Worm (Caenorhabditis elegans) whole organism, midembryonic: ENCODE results near the gene arrd-3.

Experiments
- T22C8.4 ChIP-seq: fragments of 200-800 bp; sonication (Bioruptor generic); IDR thresholded peaks from 2 replicates; pipeline ENCODE4 v1.3.6; 2022; ENCODE audit warnings: missing genetic modification characterization, missing compliant biosample characterization
- cog-1 ChIP-seq: sonication (generic microtip); optimal IDR thresholded peaks from 2 replicates; lab custom pipeline; 2016; ENCODE audit warnings: missing genetic modification characterization, missing compliant biosample characterization
- flt-1 ChIP-seq: fragments of 200-800 bp; sonication (Bioruptor generic); IDR thresholded peaks from 2 replicates; pipeline ENCODE4 v1.3.6; 2022; ENCODE audit warnings: missing genetic modification characterization, missing compliant biosample characterization
- klf-2 ChIP-seq: fragments of 200-800 bp; sonication (Bioruptor generic); conservative IDR thresholded peaks from 2 replicates; pipeline ENCODE4 v1.3.6; 2022; ENCODE audit warnings: missing genetic modification reagents, missing genetic modification characterization, missing compliant biosample characterization
- med-1 ChIP-seq: sonication (generic microtip); optimal IDR thresholded peaks from 2 replicates; lab custom pipeline; 2017; ENCODE audit warnings: missing genetic modification characterization, mild to moderate bottlenecking, missing compliant biosample characterization, antibody characterized with exemption, missing genetic modification reagents; ENCODE audit not compliant: insufficient read depth
- ref-1 ChIP-seq: fragments of 200-800 bp; sonication (Bioruptor generic); conservative IDR thresholded peaks from 2 replicates; pipeline ENCODE4 v1.3.6; 2022; ENCODE audit warnings: missing genetic modification reagents, missing genetic modification characterization, missing compliant biosample characterization
- tab-1 ChIP-seq: fragments of 200-800 bp; sonication (Bioruptor generic); IDR thresholded peaks from 2 replicates; pipeline ENCODE4 v1.3.6; 2022; ENCODE audit warnings: missing genetic modification characterization, missing compliant biosample characterization
- ztf-23 ChIP-seq: fragments of 200-800 bp; sonication (Bioruptor generic); IDR thresholded peaks from 2 replicates; pipeline ENCODE4 v1.3.6; 2022; ENCODE audit warnings: missing genetic modification reagents, missing genetic modification characterization, missing compliant biosample characterization
- ztf-29 ChIP-seq: fragments of 200-800 bp; sonication (Bioruptor generic); IDR thresholded peaks from 2 replicates; pipeline ENCODE4 v1.3.6; 2022; ENCODE audit warnings: missing genetic modification reagents, missing genetic modification characterization, missing compliant biosample characterization

arrd-3 gene

DNA sequence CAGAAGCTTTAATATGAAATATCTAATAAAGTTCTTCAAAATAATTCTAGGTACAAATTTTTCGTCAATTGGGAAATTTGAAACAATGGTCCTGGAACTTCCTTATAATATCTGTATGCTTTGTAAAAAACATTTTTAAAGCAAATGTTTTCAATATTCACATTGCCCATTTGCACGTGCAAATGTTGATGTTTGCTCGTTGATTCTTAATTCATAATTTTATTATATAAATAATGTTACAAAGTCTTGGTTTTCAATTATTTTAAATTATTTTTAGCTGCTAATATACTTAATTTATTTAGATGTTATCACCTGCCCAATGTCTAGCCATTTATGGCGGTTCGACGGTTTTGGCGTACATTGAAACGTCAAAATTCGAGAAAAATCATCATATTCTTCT, 9.6 kb downstream of the arrd-3 start, which contains the start of gene M176.11:
M176.11 (plus strand) TSS at position 301 of the 400 bp plus-strand sequence.
- TF ChIP-seq ztf-29 (GFP tag; lab: Robert Waterston, UW): no peak
- TF ChIP-seq med-1 (GFP tag; lab: Kevin White, UChicago): no peak
- no peak for TF ChIP-seq klf-2
- no peak for TF ChIP-seq ztf-23 (GFP tag; lab: Robert Waterston, UW)
- TF ChIP-seq tab-1: no peak
- TF ChIP-seq ref-1 (GFP tag; lab: Robert Waterston, UW): no peak
- no peak for TF ChIP-seq T22C8.4 (GFP tag; lab: Robert Waterston, UW)
- no peak for TF ChIP-seq cog-1 (tag; lab: Kevin White, UChicago)
- no peak for TF ChIP-seq flt-1 (GFP tag; lab: Robert Waterston, UW)

DNA sequence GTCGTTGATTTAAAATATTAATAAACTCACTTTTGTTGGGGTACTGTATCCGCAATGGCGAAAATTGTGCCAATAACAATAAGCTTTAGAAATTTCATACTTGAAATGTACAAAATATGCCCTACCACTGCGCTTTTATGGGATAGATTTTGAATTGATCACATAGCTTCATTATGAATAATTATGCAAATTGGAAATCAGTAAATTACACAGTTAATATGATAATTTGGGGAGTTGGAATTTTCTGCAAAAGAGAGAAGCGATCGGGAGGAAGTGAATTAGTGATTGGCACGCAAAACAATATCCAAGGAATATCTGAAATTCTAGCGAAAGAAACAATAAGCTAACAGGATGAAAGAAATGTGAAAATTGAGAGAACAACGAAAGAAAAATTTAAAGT, 13.7 kb downstream of the arrd-3 start, which contains the start of gene M176.10:
M176.10 (minus strand) TSS at position 101 of the 400 bp plus-strand sequence.
- TF ChIP-seq ref-1 (GFP tag; lab: Robert Waterston, UW) (no peak), klf-2 (no peak), med-1 (GFP tag; lab: Kevin White, UChicago) (no peak), tab-1 (no peak), cog-1 (tag; lab: Kevin White, UChicago) (no peak), T22C8.4 (GFP tag; lab: Robert Waterston, UW) (no peak), ztf-29 (GFP tag; lab: Robert Waterston, UW) (no peak), ztf-23 (GFP tag; lab: Robert Waterston, UW) (no peak)

DNA sequence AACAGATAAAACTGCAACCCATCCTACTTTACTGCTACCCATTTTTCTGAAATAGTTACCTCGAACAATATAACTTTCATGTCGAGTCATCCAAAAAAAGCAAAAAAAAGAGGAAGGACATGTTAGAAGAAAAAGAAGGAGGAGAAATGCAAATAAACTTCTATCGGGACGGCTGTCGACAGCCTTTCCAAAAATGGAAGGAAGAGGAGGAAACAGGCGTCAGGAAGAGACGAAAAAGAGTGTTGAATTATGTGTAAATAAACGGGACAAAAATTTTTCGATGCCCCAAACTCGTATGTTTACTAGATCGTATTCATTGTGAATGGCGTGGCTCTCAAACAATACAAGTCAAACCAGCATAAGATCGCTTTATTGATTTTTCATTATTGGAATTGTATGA, 15.3 kb downstream of the arrd-3 start, which contains the start of gene M176.5:
M176.5 (minus strand) TSS at position 101 of the 400 bp plus-strand sequence.
- TF ChIP-seq med-1 (GFP tag; lab: Kevin White, UChicago) (no peak), ztf-23 (GFP tag; lab: Robert Waterston, UW) (no peak), klf-2 (no peak), ztf-29 (GFP tag; lab: Robert Waterston, UW) (no peak), cog-1 (tag; lab: Kevin White, UChicago) (no peak), flt-1 (GFP tag; lab: Robert Waterston, UW) (no peak), T22C8.4 (GFP tag; lab: Robert Waterston, UW) (no peak), tab-1 (no peak)

DNA sequence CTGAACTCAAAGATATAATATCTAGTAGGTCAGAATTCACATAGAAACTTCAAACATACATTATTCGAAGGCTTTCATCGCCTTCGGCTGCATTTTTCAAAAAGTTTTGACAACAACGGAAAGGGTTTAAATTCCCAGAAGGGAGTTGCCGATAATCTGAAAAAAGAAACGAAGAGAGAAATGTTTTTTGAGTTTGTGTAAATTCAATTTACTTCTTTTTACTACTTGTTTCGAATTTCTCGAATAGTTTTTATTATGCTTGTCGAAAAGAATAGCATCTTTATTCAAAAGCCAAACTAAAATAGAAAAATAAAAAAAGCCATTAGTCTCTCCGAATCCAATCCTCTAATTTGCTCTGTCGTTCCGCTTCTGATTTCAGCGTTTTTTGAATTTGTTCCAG, 18.8 kb downstream of the arrd-3 start:
- TF ChIP-seq T22C8.4 (GFP tag; lab: Robert Waterston, UW) (no peak), flt-1 (GFP tag; lab: Robert Waterston, UW) (no peak), ztf-29 (GFP tag; lab: Robert Waterston, UW) (no peak), tab-1 (no peak), med-1 (GFP tag; lab: Kevin White, UChicago) (no peak), cog-1 (tag; lab: Kevin White, UChicago) (no peak), ztf-23 (GFP tag; lab: Robert Waterston, UW) (no peak), klf-2 (no peak), ref-1 (GFP tag; lab: Robert Waterston, UW) (no peak)

DNA sequence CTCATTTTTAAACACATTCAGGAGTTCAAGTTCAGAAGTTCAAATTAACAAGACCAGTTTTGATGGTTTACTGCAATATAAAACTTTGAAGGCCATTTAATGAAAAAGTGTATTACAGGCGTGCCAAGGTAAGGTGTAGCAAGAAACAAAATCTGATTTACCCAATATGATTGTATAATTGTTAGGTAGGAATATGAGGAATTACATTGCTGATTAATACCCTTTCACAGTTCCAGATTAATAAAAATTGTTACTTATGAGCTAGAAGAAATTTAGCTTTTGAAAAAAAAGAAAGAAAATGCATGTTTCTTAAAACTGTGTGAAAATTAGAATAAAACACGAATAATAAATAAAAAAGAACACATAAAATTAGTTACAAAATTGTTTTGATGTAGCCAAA, 21.3 kb downstream of the arrd-3 start, which contains the start of gene kin-15:
kin-15 (minus strand) TSS at position 101 of the 400 bp plus-strand sequence.
- TF ChIP-seq ref-1 (GFP tag; lab: Robert Waterston, UW) (no peak), med-1 (GFP tag; lab: Kevin White, UChicago) (no peak), cog-1 (tag; lab: Kevin White, UChicago) (no peak), tab-1 (no peak), ztf-23 (GFP tag; lab: Robert Waterston, UW) (no peak), T22C8.4 (GFP tag; lab: Robert Waterston, UW) (no peak), flt-1 (GFP tag; lab: Robert Waterston, UW) (no peak), ztf-29 (GFP tag; lab: Robert Waterston, UW) (no peak), klf-2 (no peak)

DNA sequence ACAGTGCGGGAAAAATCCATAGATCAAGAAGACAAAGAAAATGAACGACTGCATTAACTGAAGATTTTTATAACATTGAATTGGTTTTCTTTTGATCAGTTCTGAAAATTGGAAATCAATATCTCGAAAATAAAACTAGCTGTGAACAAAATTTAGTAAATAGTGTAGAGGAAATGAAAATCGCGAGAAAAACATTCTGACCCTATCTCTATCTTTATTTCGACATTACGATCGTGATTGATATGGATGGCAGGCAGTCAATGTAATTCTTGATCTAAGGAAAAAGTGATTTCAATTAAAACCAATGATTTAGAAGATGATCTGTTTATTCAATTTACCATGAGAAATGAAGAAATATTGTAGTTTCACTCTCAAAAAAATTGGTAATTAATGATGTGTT, 23.7 kb downstream of the arrd-3 start, which contains the start of gene kin-16:
kin-16 (minus strand) TSS at position 101 of the 400 bp plus-strand sequence.
- TF ChIP-seq flt-1 (GFP tag; lab: Robert Waterston, UW) (no peak), T22C8.4 (GFP tag; lab: Robert Waterston, UW) (no peak), tab-1 (no peak), cog-1 (tag; lab: Kevin White, UChicago) (no peak), med-1 (GFP tag; lab: Kevin White, UChicago) (no peak), ztf-23 (GFP tag; lab: Robert Waterston, UW) (no peak), ztf-29 (GFP tag; lab: Robert Waterston, UW) (no peak), klf-2 (no peak), ref-1 (GFP tag; lab: Robert Waterston, UW) (no peak)

DNA sequence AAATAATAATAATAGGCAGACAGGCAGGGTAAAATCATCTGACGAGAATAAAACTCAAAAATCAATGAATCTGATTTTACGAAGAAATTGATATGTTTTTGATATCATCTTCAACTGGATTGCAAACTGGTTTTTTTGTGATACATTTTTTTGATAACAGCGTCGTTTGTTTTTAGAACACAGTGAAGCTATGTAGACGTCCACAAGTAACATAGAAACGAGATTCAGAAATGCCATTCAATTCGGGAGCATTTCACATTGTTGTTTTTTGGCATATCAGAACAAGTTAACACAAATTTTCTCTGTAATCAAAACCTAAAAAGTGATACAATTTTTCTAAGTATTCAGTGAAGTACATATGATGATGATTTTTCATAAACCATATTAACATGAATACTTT, 25.9 kb downstream of the arrd-3 start, which contains the start of gene chil-13:
chil-13 (minus strand) TSS at position 101 of the 400 bp plus-strand sequence.
- TF ChIP-seq klf-2 (no peak), med-1 (GFP tag; lab: Kevin White, UChicago) (no peak), flt-1 (GFP tag; lab: Robert Waterston, UW) (no peak), tab-1 (no peak), cog-1 (tag; lab: Kevin White, UChicago) (no peak), T22C8.4 (GFP tag; lab: Robert Waterston, UW) (no peak), ztf-23 (GFP tag; lab: Robert Waterston, UW) (no peak), ztf-29 (GFP tag; lab: Robert Waterston, UW) (no peak)

DNA sequence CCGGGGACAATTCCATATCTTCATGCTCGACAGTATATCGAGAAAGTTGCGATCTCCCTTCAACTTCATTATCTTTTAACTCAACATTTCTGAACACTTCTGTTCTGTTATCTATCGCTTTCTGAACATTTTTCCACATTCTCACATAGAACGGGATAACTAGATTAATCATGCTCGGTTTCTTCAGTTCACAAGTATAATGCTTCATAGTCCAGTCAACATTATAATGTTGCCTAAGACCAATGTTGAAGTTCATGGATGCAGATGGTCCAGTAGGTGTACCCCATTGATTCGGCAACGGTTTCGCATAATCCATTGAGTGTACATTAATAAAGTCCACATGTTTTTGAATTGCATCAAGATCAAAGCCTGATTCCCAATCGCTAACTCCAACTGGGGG, 26.5 kb downstream of the arrd-3 start:
- TF ChIP-seq ztf-23 (GFP tag; lab: Robert Waterston, UW) (no peak), flt-1 (GFP tag; lab: Robert Waterston, UW) (no peak), klf-2 (no peak), med-1 (GFP tag; lab: Kevin White, UChicago) (no peak), ztf-29 (GFP tag; lab: Robert Waterston, UW) (no peak), T22C8.4 (GFP tag; lab: Robert Waterston, UW) (no peak), cog-1 (tag; lab: Kevin White, UChicago) (no peak), ref-1 (GFP tag; lab: Robert Waterston, UW) (no peak), tab-1 (no peak)

DNA sequence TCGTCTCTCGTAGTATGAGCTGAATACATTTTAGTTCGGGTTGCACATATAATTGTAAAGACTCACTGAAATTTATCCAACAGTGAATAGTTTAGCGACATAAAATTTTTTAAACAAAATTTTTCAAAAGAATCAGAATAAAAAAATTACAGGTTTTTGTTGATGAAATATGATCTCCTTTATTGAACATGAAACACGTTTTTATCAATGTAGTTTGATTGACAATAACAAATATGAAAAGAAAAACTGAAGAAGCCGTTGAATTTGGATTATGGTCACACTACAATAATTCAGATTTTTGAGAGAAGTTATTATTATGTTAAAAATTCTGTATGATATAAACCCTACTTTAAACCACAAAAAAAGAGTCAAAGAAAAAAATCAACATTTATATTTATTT, 27.7 kb downstream of the arrd-3 start, which contains the start of gene chil-17:
chil-17 (minus strand) TSS at position 101 of the 400 bp plus-strand sequence.
- TF ChIP-seq ref-1 (GFP tag; lab: Robert Waterston, UW) (no peak), klf-2 (no peak), tab-1 (no peak), med-1 (GFP tag; lab: Kevin White, UChicago) (no peak), flt-1 (GFP tag; lab: Robert Waterston, UW) (no peak), ztf-23 (GFP tag; lab: Robert Waterston, UW) (no peak), ztf-29 (GFP tag; lab: Robert Waterston, UW) (no peak), T22C8.4 (GFP tag; lab: Robert Waterston, UW) (no peak), cog-1 (tag; lab: Kevin White, UChicago) (no peak)
